Fruit fly (Drosophila melanogaster): ENCODE data around the gene Teh4.

- TF ChIP-seq tin (GFP tag; optimal IDR thresholded peaks at IDR 0.05) (no peak), CHES-1-like (GFP tag; optimal IDR thresholded peaks at IDR 0.05) (no peak), CG8924 (tag; optimal IDR thresholded peaks at IDR 0.05) (no peak), CG7357 (GFP tag; IDR thresholded peaks at IDR 0.05) (no peak), ci (GFP tag; IDR thresholded peaks at IDR 0.05) (no peak), bbx (GFP tag; IDR thresholded peaks at IDR 0.05; ENCODE audit: partially characterized antibody) (no peak), sens-2 (GFP tag; IDR thresholded peaks at IDR 0.05) (no peak), Scr (GFP tag; IDR thresholded peaks at IDR 0.05; ENCODE audit: partially characterized antibody) (no peak), CG15011 (GFP tag; optimal IDR thresholded peaks at IDR 0.05) (no peak), usp (GFP tag; optimal IDR thresholded peaks at IDR 0.05) (no peak), dm (GFP tag; optimal IDR thresholded peaks at IDR 0.05) (no peak), Dll (GFP tag; IDR thresholded peaks at IDR 0.05; ENCODE audit: partially characterized antibody) (no peak), Xbp1 (GFP tag; optimal IDR thresholded peaks at IDR 0.05) (no peak)
These were observed 4.5 kb downstream of the Teh4 start, which contains the start of gene CG18675 for dm6 chr3L:4173584-4173983.

Measured in whole organism, embryonic.